Fruit fly (Drosophila melanogaster) whole organism, wandering third instar larva: ENCODE results near the gene ovm.

Experiments used
- CrebA ChIP-seq: fragments of 200-800 bp; sonication (Bioruptor generic); optimal IDR thresholded peaks from 2 replicates; lab custom pipeline; 2016; ENCODE audit warnings: missing biosample characterization, mild to moderate bottlenecking, missing genetic modification characterization, borderline replicate concordance
- dl ChIP-seq, 2 experiments: fragments of 175-275, 200-275 bp in 1 of 2; fragments of 200-275 bp in 1 of 2; sonication (Bioruptor generic); optimal IDR thresholded peaks; lab custom pipeline; 2018; ENCODE audit warnings: mild to moderate bottlenecking in 2 of 2, missing biosample characterization in 2 of 2, missing genetic modification characterization in 2 of 2, moderate library complexity in 2 of 2; ENCODE audit not compliant: partially characterized antibody in 2 of 2, insufficient read depth in 1 of 2
- foxo ChIP-seq, 2 experiments: fragments of 200-800 bp; sonication (Bioruptor generic); optimal IDR thresholded peaks; 2 replicates in 1 of 2; 3 replicates in 1 of 2; lab custom pipeline; 2016 to 2017; ENCODE audit warnings: missing biosample characterization in 2 of 2, missing genetic modification characterization in 2 of 2
- usp ChIP-seq: fragments of >200 bp; optimal IDR thresholded peaks from 2 replicates; lab custom pipeline; 2017; ENCODE audit warnings: missing biosample characterization, missing genetic modification characterization

DNA sequence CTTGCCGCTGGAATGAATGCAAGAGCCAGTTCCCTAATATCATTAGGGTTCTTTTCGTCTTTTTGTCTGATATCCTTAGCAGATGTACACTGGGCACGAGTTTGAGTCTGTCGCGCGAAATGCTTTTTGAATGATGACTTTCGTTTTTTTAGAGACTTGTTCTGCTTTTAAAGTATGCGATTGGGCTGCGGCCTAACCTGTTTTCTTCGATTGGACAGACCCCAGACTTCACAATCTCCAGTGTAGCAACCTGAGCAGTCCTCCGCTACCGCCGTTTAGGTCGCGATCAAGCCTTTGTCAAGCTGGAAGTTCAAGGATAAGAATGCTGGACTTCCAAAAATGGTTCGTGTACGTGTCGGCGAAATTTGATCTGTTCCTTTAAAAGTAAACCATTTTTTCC, 52.3 kb downstream of the ovm start:
- TF ChIP-seq dl (GFP tag; optimal IDR thresholded peaks at IDR 0.05; lab: Kevin White, UChicago; ENCODE audit: insufficient read depth in 1 of 2, partially characterized antibody in 2 of 2) (no peak), foxo (GFP tag; optimal IDR thresholded peaks at IDR 0.05; lab: Kevin White, UChicago) (peak in 1 of 2 experiments; percentile 49), CrebA (GFP tag; lab: Kevin White, UChicago) (no peak), usp (GFP tag; lab: Kevin White, UChicago) (no peak)
